Worm (Caenorhabditis elegans): Measurements from ENCODE around the gene Y43F8C.5.
A peak's percentile ranks its signal among the peaks of the same experiment; 100 is the strongest.

Gene Y43F8C.5

ce11 chrV:19630569-19630968, 1.9 kb downstream of the Y43F8C.5 start:
- TF ChIP-seq T22C8.4 (GFP tag; IDR thresholded peaks at IDR 0.05): peak; percentile 93
- no peak for TF ChIP-seq tab-1 (GFP tag; IDR thresholded peaks at IDR 0.05)
- TF ChIP-seq med-1 (GFP tag; optimal IDR thresholded peaks at IDR 0.05; ENCODE audit: insufficient read depth): no peak
- TF ChIP-seq ztf-29 (GFP tag; IDR thresholded peaks at IDR 0.05): no peak
- TF ChIP-seq ref-1 (GFP tag; conservative IDR thresholded peaks at IDR 0.05): no peak
- TF ChIP-seq cog-1 (tag; optimal IDR thresholded peaks at IDR 0.05): no peak

ce11 chrV:19629973-19630372, 2.5 kb downstream of the Y43F8C.5 start:
- no peak for TF ChIP-seq flt-1 (GFP tag; IDR thresholded peaks at IDR 0.05)
- no peak for TF ChIP-seq med-1 (GFP tag; optimal IDR thresholded peaks at IDR 0.05; ENCODE audit: insufficient read depth)
- TF ChIP-seq cog-1 (tag; optimal IDR thresholded peaks at IDR 0.05): no peak
- peak; percentile 99 for TF ChIP-seq T22C8.4 (GFP tag; IDR thresholded peaks at IDR 0.05)
- no peak for TF ChIP-seq ref-1 (GFP tag; conservative IDR thresholded peaks at IDR 0.05)
- no peak for TF ChIP-seq ztf-29 (GFP tag; IDR thresholded peaks at IDR 0.05)
- TF ChIP-seq ztf-23 (GFP tag; IDR thresholded peaks at IDR 0.05): no peak
- TF ChIP-seq klf-2 (GFP tag; conservative IDR thresholded peaks at IDR 0.05): peak; percentile 17; the same call in 1 of the 2 replicates
- no peak for TF ChIP-seq tab-1 (GFP tag; IDR thresholded peaks at IDR 0.05)

ce11 chrV:19629544-19629943, 2.9 kb downstream of the Y43F8C.5 start:
- TF ChIP-seq ztf-29 (GFP tag; IDR thresholded peaks at IDR 0.05): no peak
- TF ChIP-seq med-1 (GFP tag; optimal IDR thresholded peaks at IDR 0.05; ENCODE audit: insufficient read depth): no peak
- TF ChIP-seq tab-1 (GFP tag; IDR thresholded peaks at IDR 0.05): no peak; the same call in 1 of the 2 replicates
- TF ChIP-seq flt-1 (GFP tag; IDR thresholded peaks at IDR 0.05): no peak
- TF ChIP-seq cog-1 (tag; optimal IDR thresholded peaks at IDR 0.05): no peak
- TF ChIP-seq T22C8.4 (GFP tag; IDR thresholded peaks at IDR 0.05): no peak
- no peak for TF ChIP-seq ref-1 (GFP tag; conservative IDR thresholded peaks at IDR 0.05)
- TF ChIP-seq klf-2 (GFP tag; conservative IDR thresholded peaks at IDR 0.05): no peak
- no peak for TF ChIP-seq ztf-23 (GFP tag; IDR thresholded peaks at IDR 0.05)

ce11 chrV:19625719-19626118, 6.7 kb downstream of the Y43F8C.5 start:
- no peak for TF ChIP-seq ztf-23 (GFP tag; IDR thresholded peaks at IDR 0.05)
- no peak for TF ChIP-seq klf-2 (GFP tag; conservative IDR thresholded peaks at IDR 0.05)
- no peak for TF ChIP-seq ref-1 (GFP tag; conservative IDR thresholded peaks at IDR 0.05)
- TF ChIP-seq flt-1 (GFP tag; IDR thresholded peaks at IDR 0.05): no peak
- TF ChIP-seq T22C8.4 (GFP tag; IDR thresholded peaks at IDR 0.05): no peak
- TF ChIP-seq ztf-29 (GFP tag; IDR thresholded peaks at IDR 0.05): no peak
- no peak for TF ChIP-seq tab-1 (GFP tag; IDR thresholded peaks at IDR 0.05)
- TF ChIP-seq cog-1 (tag; optimal IDR thresholded peaks at IDR 0.05): no peak
- TF ChIP-seq med-1 (GFP tag; optimal IDR thresholded peaks at IDR 0.05; ENCODE audit: insufficient read depth): no peak

ce11 chrV:19624749-19625148, 7.7 kb downstream of the Y43F8C.5 start, which contains the start of gene dyf-19:
TSS of gene dyf-19 (plus strand) at chrV:19625049.
- TF ChIP-seq tab-1 (GFP tag; IDR thresholded peaks at IDR 0.05): no peak
- no peak for TF ChIP-seq ref-1 (GFP tag; conservative IDR thresholded peaks at IDR 0.05)
- TF ChIP-seq T22C8.4 (GFP tag; IDR thresholded peaks at IDR 0.05): no peak
- no peak for TF ChIP-seq flt-1 (GFP tag; IDR thresholded peaks at IDR 0.05)
- TF ChIP-seq cog-1 (tag; optimal IDR thresholded peaks at IDR 0.05): no peak
- TF ChIP-seq ztf-23 (GFP tag; IDR thresholded peaks at IDR 0.05): no peak
- no peak for TF ChIP-seq ztf-29 (GFP tag; IDR thresholded peaks at IDR 0.05)
- no peak for TF ChIP-seq med-1 (GFP tag; optimal IDR thresholded peaks at IDR 0.05; ENCODE audit: insufficient read depth)
- TF ChIP-seq klf-2 (GFP tag; conservative IDR thresholded peaks at IDR 0.05): no peak

- TF ChIP-seq ztf-23 (GFP tag; IDR thresholded peaks at IDR 0.05): no peak
- TF ChIP-seq flt-1 (GFP tag; IDR thresholded peaks at IDR 0.05): no peak
- no peak for TF ChIP-seq med-1 (GFP tag; optimal IDR thresholded peaks at IDR 0.05; ENCODE audit: insufficient read depth)
- TF ChIP-seq cog-1 (tag; optimal IDR thresholded peaks at IDR 0.05): no peak
- TF ChIP-seq ref-1 (GFP tag; conservative IDR thresholded peaks at IDR 0.05): no peak
- no peak for TF ChIP-seq ztf-29 (GFP tag; IDR thresholded peaks at IDR 0.05)
- no peak for TF ChIP-seq T22C8.4 (GFP tag; IDR thresholded peaks at IDR 0.05)
- no peak for TF ChIP-seq tab-1 (GFP tag; IDR thresholded peaks at IDR 0.05)
- TF ChIP-seq klf-2 (GFP tag; conservative IDR thresholded peaks at IDR 0.05): no peak
Measured at ce11 chrV:19623523-19624312, 8.7 kb downstream of the Y43F8C.5 start.

- no peak for TF ChIP-seq ztf-29 (GFP tag; IDR thresholded peaks at IDR 0.05)
- TF ChIP-seq flt-1 (GFP tag; IDR thresholded peaks at IDR 0.05): peak; percentile 52; the same call in 1 of the 2 replicates
Measured at ce11 chrV:19622440-19622914, 10.0 kb downstream of the Y43F8C.5 start, which contains the start of gene Y43F8C.3. TSS of gene Y43F8C.3 (minus strand) at chrV:19622626.

ce11 chrV:19620098-19620497, 12.3 kb downstream of the Y43F8C.5 start:
- 0 out of 2 replicates have a peak, but pooled peaks have one; percentile 15 for TF ChIP-seq ztf-23 (GFP tag; IDR thresholded peaks at IDR 0.05)
- no peak for TF ChIP-seq ref-1 (GFP tag; conservative IDR thresholded peaks at IDR 0.05)

- no peak for TF ChIP-seq T22C8.4 (GFP tag; IDR thresholded peaks at IDR 0.05)
- TF ChIP-seq cog-1 (tag; optimal IDR thresholded peaks at IDR 0.05): no peak
- TF ChIP-seq ztf-29 (GFP tag; IDR thresholded peaks at IDR 0.05): no peak
- no peak for TF ChIP-seq med-1 (GFP tag; optimal IDR thresholded peaks at IDR 0.05; ENCODE audit: insufficient read depth)
- TF ChIP-seq ztf-23 (GFP tag; IDR thresholded peaks at IDR 0.05): no peak
Measured at ce11 chrV:19613161-19613560, 19.3 kb downstream of the Y43F8C.5 start, which contains the start of gene nlp-26. TSS of gene nlp-26 (plus strand) at chrV:19613461.

Measured in whole organism, midembryonic.